Fruit fly (Drosophila melanogaster) whole organism: ENCODE results near the gene lbl.

Experiments
- pan ChIP-seq: fragments of >200 bp; optimal IDR thresholded peaks from 2 replicates; lab custom pipeline; 2017
- psq ChIP-seq: fragments of >200 bp; optimal IDR thresholded peaks from 2 replicates; lab custom pipeline; 2017

DNA sequence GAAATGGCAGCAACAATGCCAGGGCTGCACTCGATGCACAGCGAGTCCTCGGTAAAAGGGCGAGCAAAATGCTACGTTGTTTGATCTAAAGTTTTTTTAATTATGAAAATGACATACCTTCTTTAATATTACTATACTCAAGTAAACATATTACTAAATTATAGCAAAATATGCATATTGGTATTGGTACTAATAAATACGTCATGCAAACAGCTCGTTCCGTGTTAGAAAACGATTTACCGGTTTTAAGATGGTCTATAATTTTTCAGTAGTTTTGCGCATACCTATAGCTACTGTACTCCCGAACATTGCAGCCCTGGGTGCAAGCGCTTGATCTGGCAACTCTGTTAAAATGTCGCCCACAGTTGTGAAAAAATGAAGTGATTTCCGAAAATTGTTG lies 68.7 kb downstream of the lbl start:
- TF ChIP-seq psq (lab: Kevin White, UChicago) (no peak), pan (lab: Kevin White, UChicago) (no peak)
